Worm (Caenorhabditis elegans) whole organism, L1 larva: ENCODE data around the gene F42F12.3.

Experiments
- C04F5.9 ChIP-seq: sonication (generic microtip); optimal IDR thresholded peaks from 2 replicates; lab custom pipeline; 2016; ENCODE audit warnings: missing genetic modification characterization, missing compliant biosample characterization
- C34B4.2 ChIP-seq: sonication (generic microtip); optimal IDR thresholded peaks from 2 replicates; lab custom pipeline; 2017; ENCODE audit warnings: mild to moderate bottlenecking, missing genetic modification characterization, missing compliant biosample characterization
- F16B12.6 ChIP-seq: fragments of 150-350 bp; optimal IDR thresholded peaks from 2 replicates; lab custom pipeline; 2014; ENCODE audit warnings: missing biosample characterization, missing genetic modification characterization
- Y116A8C.19 ChIP-seq: sonication (generic microtip); optimal IDR thresholded peaks from 2 replicates; lab custom pipeline; 2016; ENCODE audit warnings: missing compliant biosample characterization, missing genetic modification characterization, borderline replicate concordance
- aha-1 ChIP-seq: fragments of 150-350 bp; optimal IDR thresholded peaks from 2 replicates; lab custom pipeline; 2014; ENCODE audit warnings: missing biosample characterization, missing genetic modification characterization
- alr-1 ChIP-seq: fragments of 200-800 bp; sonication (Bioruptor generic); optimal IDR thresholded peaks from 2 replicates; lab custom pipeline; 2018; ENCODE audit warnings: borderline replicate concordance, mild to moderate bottlenecking, missing genetic modification characterization, missing compliant biosample characterization
- aly-2 ChIP-seq: fragments of 150-350 bp; optimal IDR thresholded peaks from 2 replicates; lab custom pipeline; 2014; ENCODE audit warnings: missing biosample characterization, missing genetic modification characterization
- ama-1 ChIP-seq: fragments of 150-350 bp; optimal IDR thresholded peaks from 2 replicates; lab custom pipeline; 2014
- blmp-1 ChIP-seq: fragments of 150-350 bp; optimal IDR thresholded peaks from 2 replicates; lab custom pipeline; 2014; ENCODE audit warnings: missing biosample characterization, missing genetic modification characterization
- ceh-63 ChIP-seq: fragments of 200-800 bp; sonication (Bioruptor generic); optimal IDR thresholded peaks from 2 replicates; lab custom pipeline; 2018; ENCODE audit warnings: mild to moderate bottlenecking, missing genetic modification characterization, missing compliant biosample characterization
- ceh-88 ChIP-seq: fragments of 200-800 bp; sonication (Bioruptor generic); IDR thresholded peaks from 2 replicates; pipeline ENCODE4 v1.3.6; 2022; ENCODE audit warnings: missing genetic modification characterization, missing compliant biosample characterization
- ces-1 ChIP-seq: fragments of 150-350 bp; optimal IDR thresholded peaks from 2 replicates; lab custom pipeline; 2014; ENCODE audit warnings: missing biosample characterization, missing genetic modification reagents, missing genetic modification characterization
- dpl-1 ChIP-seq, 3 experiments: fragments of 150-350 bp in 2 of 3; sonication (generic microtip) in 1 of 3; optimal IDR thresholded peaks; 2 replicates each; lab custom pipeline; 2014 to 2017; ENCODE audit warnings: missing biosample characterization in 3 of 3, missing genetic modification characterization in 3 of 3, missing genetic modification reagents in 3 of 3
- dsc-1 ChIP-seq: sonication (generic microtip); optimal IDR thresholded peaks from 2 replicates; lab custom pipeline; 2016; ENCODE audit warnings: mild to moderate bottlenecking, missing genetic modification characterization, missing compliant biosample characterization
- egl-13 ChIP-seq: sonication (generic microtip); optimal IDR thresholded peaks from 2 replicates; lab custom pipeline; 2016; ENCODE audit warnings: missing genotype, missing genetic modification reagents, missing genetic modification characterization, missing compliant biosample characterization
- fkh-10 ChIP-seq: sonication (generic microtip); optimal IDR thresholded peaks from 2 replicates; lab custom pipeline; 2017; ENCODE audit warnings: missing biosample characterization, missing genetic modification reagents, missing genetic modification characterization
- fkh-4 ChIP-seq: sonication (generic microtip); optimal IDR thresholded peaks from 2 replicates; lab custom pipeline; 2016; ENCODE audit warnings: missing compliant biosample characterization, missing genetic modification characterization, borderline replicate concordance
- fkh-8 ChIP-seq: sonication (generic microtip); optimal IDR thresholded peaks from 2 replicates; lab custom pipeline; 2016; ENCODE audit warnings: mild to moderate bottlenecking, missing genetic modification characterization, missing compliant biosample characterization
- grh-1 ChIP-seq: fragments of 200-800 bp; sonication (Bioruptor generic); IDR thresholded peaks from 2 replicates; pipeline ENCODE4 v1.3.6; 2022; ENCODE audit warnings: missing genetic modification reagents, missing genetic modification characterization, missing compliant biosample characterization
- hlh-17 ChIP-seq: fragments of 200-800 bp; sonication (Bioruptor generic); optimal IDR thresholded peaks from 2 replicates; lab custom pipeline; 2018; ENCODE audit warnings: missing genetic modification characterization, mild to moderate bottlenecking, missing compliant biosample characterization, moderate library complexity, borderline replicate concordance
- hlh-4 ChIP-seq: sonication (generic microtip); optimal IDR thresholded peaks from 2 replicates; lab custom pipeline; 2016; ENCODE audit warnings: mild to moderate bottlenecking, missing genetic modification characterization, missing compliant biosample characterization
- hpl-2 ChIP-seq: fragments of 150-350 bp; optimal IDR thresholded peaks from 2 replicates; lab custom pipeline; 2014; ENCODE audit warnings: missing biosample characterization, missing genetic modification reagents, missing genetic modification characterization
- isw-1 ChIP-seq: fragments of 200-800 bp; sonication (Bioruptor generic); IDR thresholded peaks from 2 replicates; pipeline ENCODE4 v1.3.6; 2022; ENCODE audit warnings: missing genetic modification characterization, missing compliant biosample characterization
- lin-15B ChIP-seq: fragments of 150-350 bp; sonication (generic microtip); optimal IDR thresholded peaks from 3 replicates; lab custom pipeline; 2014; ENCODE audit warnings: missing biosample characterization, missing genetic modification characterization
- lin-35 ChIP-seq, 2 experiments: fragments of 150-350 bp; optimal IDR thresholded peaks; 2 replicates each; lab custom pipeline; 2014; ENCODE audit warnings: missing biosample characterization in 2 of 2, missing genetic modification characterization in 2 of 2, missing genetic modification reagents in 2 of 2
- lin-39 ChIP-seq: fragments of 150-350 bp; optimal IDR thresholded peaks from 2 replicates; lab custom pipeline; 2014; ENCODE audit warnings: missing biosample characterization, missing genetic modification reagents, missing genetic modification characterization
- lir-3 ChIP-seq: sonication (generic microtip); optimal IDR thresholded peaks from 2 replicates; lab custom pipeline; 2016; ENCODE audit warnings: mild to moderate bottlenecking, missing genetic modification characterization, moderate library complexity, missing compliant biosample characterization; ENCODE audit not compliant: poor library complexity
- lsy-2 ChIP-seq, 2 experiments: fragments of 150-350 bp; optimal IDR thresholded peaks; 2 replicates each; lab custom pipeline; 2014; ENCODE audit warnings: missing biosample characterization in 2 of 2, missing genetic modification characterization in 2 of 2
- mab-9 ChIP-seq: fragments of 200-800 bp; sonication (Bioruptor generic); IDR thresholded peaks from 2 replicates; pipeline ENCODE4 v1.3.6; 2022; ENCODE audit warnings: missing genetic modification reagents, missing genetic modification characterization, missing compliant biosample characterization
- nhr-11 ChIP-seq: fragments of 150-350 bp; optimal IDR thresholded peaks from 2 replicates; lab custom pipeline; 2014; ENCODE audit warnings: missing biosample characterization, missing genetic modification characterization
- nhr-12 ChIP-seq: sonication (generic microtip); optimal IDR thresholded peaks from 2 replicates; lab custom pipeline; 2017; ENCODE audit warnings: missing biosample characterization, missing genetic modification characterization
- nhr-20 ChIP-seq: sonication (generic microtip); optimal IDR thresholded peaks from 2 replicates; lab custom pipeline; 2016; ENCODE audit warnings: mild to moderate bottlenecking, missing genetic modification characterization, missing compliant biosample characterization
- nhr-237 ChIP-seq: fragments of 150-350 bp; optimal IDR thresholded peaks from 2 replicates; lab custom pipeline; 2014; ENCODE audit warnings: missing biosample characterization, missing genetic modification characterization
- nhr-71 ChIP-seq: sonication (generic microtip); optimal IDR thresholded peaks from 2 replicates; lab custom pipeline; 2016; ENCODE audit warnings: mild to moderate bottlenecking, missing genetic modification characterization, moderate library complexity, missing compliant biosample characterization
- nhr-77 ChIP-seq: fragments of 150-350 bp; optimal IDR thresholded peaks from 2 replicates; lab custom pipeline; 2014; ENCODE audit warnings: missing biosample characterization, missing genetic modification characterization
- nhr-85 ChIP-seq: sonication (generic microtip); peaks from one replicate; lab custom pipeline; 2016; ENCODE audit warnings: missing genetic modification characterization, inconsistent platforms, missing compliant biosample characterization
- pag-3 ChIP-seq: sonication (generic microtip); optimal IDR thresholded peaks from 2 replicates; lab custom pipeline; 2017; ENCODE audit warnings: missing genetic modification characterization, mild to moderate bottlenecking, missing compliant biosample characterization, antibody characterized with exemption, borderline replicate concordance; ENCODE audit not compliant: insufficient read depth
- pqm-1 ChIP-seq: sonication (generic microtip); optimal IDR thresholded peaks from 3 replicates; lab custom pipeline; 2017; ENCODE audit warnings: missing biosample characterization, missing genetic modification characterization
- rnt-1 ChIP-seq: sonication (generic microtip); optimal IDR thresholded peaks from 2 replicates; lab custom pipeline; 2016; ENCODE audit warnings: mild to moderate bottlenecking, missing genetic modification characterization, moderate library complexity, missing compliant biosample characterization
- skn-1 ChIP-seq: fragments of 150-350 bp; optimal IDR thresholded peaks from 2 replicates; lab custom pipeline; 2014; ENCODE audit warnings: missing biosample characterization, missing genetic modification characterization
- snpc-4 ChIP-seq: fragments of 150-350 bp; optimal IDR thresholded peaks from 2 replicates; lab custom pipeline; 2014; ENCODE audit warnings: missing biosample characterization, missing genetic modification characterization
- snu-23 ChIP-seq: sonication (generic microtip); optimal IDR thresholded peaks from 2 replicates; lab custom pipeline; 2016; ENCODE audit warnings: missing genetic modification characterization, missing compliant biosample characterization
- sox-4 ChIP-seq: sonication (generic microtip); optimal IDR thresholded peaks from 2 replicates; lab custom pipeline; 2016; ENCODE audit warnings: missing genetic modification characterization, missing compliant biosample characterization
- sup-37 ChIP-seq: fragments of 200-800 bp; sonication (Bioruptor generic); optimal IDR thresholded peaks from 2 replicates; lab custom pipeline; 2018; ENCODE audit warnings: mild to moderate bottlenecking, missing genetic modification characterization, missing compliant biosample characterization
- tbx-2 ChIP-seq: sonication (generic microtip); optimal IDR thresholded peaks from 2 replicates; lab custom pipeline; 2016; ENCODE audit warnings: missing genetic modification characterization, missing compliant biosample characterization
- unc-30 ChIP-seq: sonication (generic microtip); optimal IDR thresholded peaks from 2 replicates; lab custom pipeline; 2017; ENCODE audit warnings: missing biosample characterization, missing genetic modification characterization
- unc-62 ChIP-seq: fragments of 150-350 bp; optimal IDR thresholded peaks from 2 replicates; lab custom pipeline; 2014; ENCODE audit warnings: missing biosample characterization, missing genetic modification reagents, missing genetic modification characterization
- unc-86 ChIP-seq: sonication (generic microtip); optimal IDR thresholded peaks from 2 replicates; lab custom pipeline; 2016; ENCODE audit warnings: missing genetic modification characterization, missing compliant biosample characterization
- unc-98 ChIP-seq: fragments of 200-800 bp; sonication (Bioruptor generic); IDR thresholded peaks from 2 replicates; pipeline ENCODE4 v1.3.6; 2022; ENCODE audit warnings: missing genetic modification characterization, missing compliant biosample characterization
- vab-15 ChIP-seq: sonication (generic microtip); optimal IDR thresholded peaks from 2 replicates; lab custom pipeline; 2017; ENCODE audit warnings: missing genotype, mild to moderate bottlenecking, missing genetic modification characterization, missing compliant biosample characterization
- xbp-1 ChIP-seq: sonication (generic microtip); optimal IDR thresholded peaks from 2 replicates; lab custom pipeline; 2016; ENCODE audit warnings: missing genetic modification characterization, missing compliant biosample characterization
- ztf-11 ChIP-seq, 2 experiments: sonication (generic microtip); optimal IDR thresholded peaks; 2 replicates each; lab custom pipeline; 2016 to 2017; ENCODE audit warnings: missing genetic modification characterization in 2 of 2, missing biosample characterization in 1 of 2, missing compliant biosample characterization in 1 of 2

F42F12.3 gene

DNA sequence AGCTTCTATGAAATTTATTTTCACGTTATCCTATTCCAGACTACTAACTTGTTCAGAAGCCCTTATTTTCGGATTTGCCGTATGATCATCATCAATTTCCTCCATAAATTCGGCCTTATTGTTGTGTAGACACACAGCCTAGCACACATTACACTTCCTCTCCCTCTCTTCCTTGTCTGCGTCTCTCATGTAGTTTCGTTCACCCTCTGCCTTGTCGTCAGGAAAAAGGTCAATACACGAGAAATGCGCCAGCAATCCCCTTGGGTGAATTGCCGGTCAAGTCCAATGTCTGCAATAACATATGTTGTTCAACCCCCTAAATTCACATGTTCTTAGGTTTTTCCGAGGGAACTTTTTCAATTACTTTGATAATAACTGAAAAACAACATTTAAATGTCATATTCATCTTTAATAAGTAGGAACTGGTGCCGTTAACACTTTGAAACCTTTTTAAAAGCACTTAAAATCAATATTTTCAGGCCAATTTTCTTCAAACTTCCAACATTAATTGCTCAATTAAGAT, 43.5 kb downstream of the F42F12.3 start, which contains the start of gene F17E5.2:
Gene F17E5.2, plus strand, starts transcription at position 473 of the 523 bp plus-strand sequence.
- TF ChIP-seq unc-98 (GFP tag; lab: Robert Waterston, UW) (no peak), mab-9 (GFP tag; lab: Robert Waterston, UW) (peak; percentile 65; the same call in 1 of the 2 replicates), nhr-77 (tag; lab: Kevin White, UChicago) (peak; percentile 86), unc-30 (tag; lab: Kevin White, UChicago) (no peak), hlh-4 (no peak), alr-1 (tag; lab: Kevin White, UChicago) (no peak), rnt-1 (peak; percentile 96), ceh-63 (GFP tag; lab: Kevin White, UChicago) (no peak), C04F5.9 (peak; percentile 65), fkh-4 (no peak), nhr-71 (tag; lab: Kevin White, UChicago) (peak; percentile 97), snu-23 (GFP tag; lab: Kevin White, UChicago) (peak; percentile 98), sup-37 (GFP tag; lab: Kevin White, UChicago) (peak; percentile 85), ces-1 (GFP tag; lab: Kevin White, UChicago) (no peak), lin-39 (tag; lab: Kevin White, UChicago) (peak; percentile 83), xbp-1 (peak; percentile 93), unc-62 (GFP tag; lab: Kevin White, UChicago) (peak; percentile 62), nhr-20 (tag; lab: Kevin White, UChicago) (peak; percentile 97), ztf-11 (tag; optimal IDR thresholded peaks at IDR 0.05; lab: Kevin White, UChicago) (peak in 1 of 2 experiments; percentile 85), lsy-2 (tag; optimal IDR thresholded peaks at IDR 0.05; lab: Kevin White, UChicago) (peak; percentile 92 to 94), lin-35 (GFP tag; optimal IDR thresholded peaks at IDR 0.05; lab: Kevin White, UChicago) (peak; percentile 84 to 92), lir-3 (tag; lab: Kevin White, UChicago) (peak; percentile 77), isw-1 (GFP tag; lab: Robert Waterston, UW) (peak; percentile 80), dpl-1 (GFP tag; optimal IDR thresholded peaks at IDR 0.05; lab: Kevin White, UChicago) (peak; percentile 68 to 81 (median 78)), blmp-1 (tag; lab: Kevin White, UChicago) (peak; percentile 86), dsc-1 (tag; lab: Kevin White, UChicago) (peak; percentile 97), aly-2 (tag; lab: Kevin White, UChicago) (peak; percentile 72), sox-4 (tag; lab: Kevin White, UChicago) (peak; percentile 74), aha-1 (tag; lab: Kevin White, UChicago) (peak; percentile 72), hpl-2 (peak; percentile 76), grh-1 (GFP tag; lab: Robert Waterston, UW) (peak; percentile 86), nhr-85 (tag; lab: Kevin White, UChicago) (peak; percentile 95), pqm-1 (tag; lab: Kevin White, UChicago) (no peak), Y116A8C.19 (tag; lab: Kevin White, UChicago) (peak; percentile 9), nhr-12 (tag; lab: Kevin White, UChicago) (no peak), pag-3 (no peak), egl-13 (tag; lab: Kevin White, UChicago) (peak; percentile 91), unc-86 (peak; percentile 90), lin-15B (tag; lab: Kevin White, UChicago) (peak; percentile 46), skn-1 (peak; percentile 91), C34B4.2 (tag; lab: Kevin White, UChicago) (no peak), snpc-4 (tag; lab: Kevin White, UChicago) (peak; percentile 85), ceh-88 (peak; percentile 66), nhr-11 (tag; lab: Kevin White, UChicago) (peak; percentile 73), fkh-10 (GFP tag; lab: Kevin White, UChicago) (peak; percentile 95), tbx-2 (peak; percentile 94), vab-15 (tag; lab: Kevin White, UChicago) (peak; percentile 78), F16B12.6 (peak; percentile 59), nhr-237 (peak; percentile 87), hlh-17 (no peak), ama-1 (lab: Kevin White, UChicago) (no peak), fkh-8 (tag; lab: Kevin White, UChicago) (peak; percentile 93)
